Worm (Caenorhabditis elegans) whole organism, L4/young adult: ENCODE data around the gene nhr-234.

Source experiments
- W03F9.2 ChIP-seq: fragments of 150-350 bp; optimal IDR thresholded peaks from 2 replicates; lab custom pipeline; 2014; ENCODE audit warnings: missing biosample characterization, missing genetic modification characterization
- dao-5 ChIP-seq: sonication (generic microtip); optimal IDR thresholded peaks from 2 replicates; lab custom pipeline; 2016; ENCODE audit warnings: missing genotype, missing genetic modification characterization, moderate library complexity, missing compliant biosample characterization
- him-1 ChIP-seq: sonication (generic microtip); optimal IDR thresholded peaks from 2 replicates; lab custom pipeline; 2016; ENCODE audit warnings: missing genotype, missing genetic modification reagents, missing genetic modification characterization, missing compliant biosample characterization

DNA sequence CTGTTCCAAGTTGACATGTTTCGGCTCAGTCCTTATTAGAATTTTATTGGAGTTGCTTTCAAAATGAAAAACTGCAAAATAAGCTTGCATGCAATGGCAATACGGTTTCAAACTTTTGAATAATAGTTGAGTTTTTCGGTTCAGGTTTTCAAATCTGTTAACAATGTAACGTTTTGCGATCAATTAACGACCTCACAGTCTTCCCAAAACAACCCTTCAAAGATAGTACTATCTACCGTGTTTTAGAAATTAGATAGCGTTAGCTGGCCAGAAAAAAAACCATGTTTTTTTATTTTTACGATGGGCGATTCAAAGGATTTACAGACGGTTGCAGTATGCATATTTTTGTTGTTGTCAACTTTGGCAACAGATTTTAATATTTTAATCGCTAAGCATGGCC is 5.6 kb upstream of the nhr-234 start, which contains the start of gene Y38E10A.34:
- TF ChIP-seq him-1 (tag; lab: Kevin White, UChicago): no peak
- no peak for TF ChIP-seq dao-5 (tag; lab: Kevin White, UChicago)
- no peak for TF ChIP-seq W03F9.2 (tag; lab: Kevin White, UChicago)
